Fruit fly (Drosophila melanogaster) whole organism, embryonic: ENCODE measurements around the gene MICU3.
A peak's percentile ranks its signal among the peaks of the same experiment; 100 is the strongest.

Experiments
- Aef1 ChIP-seq: fragments of 200-800 bp; sonication (Bioruptor generic); IDR thresholded peaks from 3 replicates; pipeline ENCODE4 v1.3.6; 2022; ENCODE audit warnings: missing biosample characterization, missing genetic modification characterization
- CG10979 ChIP-seq: fragments of 200-800 bp; sonication (Bioruptor generic); optimal IDR thresholded peaks from 2 replicates; lab custom pipeline; 2018; ENCODE audit warnings: missing biosample characterization, mild to moderate bottlenecking, missing genetic modification characterization, moderate library complexity
- CG11398 ChIP-seq: fragments of 200-800 bp; sonication (Bioruptor generic); optimal IDR thresholded peaks from 2 replicates; lab custom pipeline; 2016; ENCODE audit warnings: missing biosample characterization, missing genetic modification characterization
- CG12299 ChIP-seq: fragments of 200-800 bp; sonication (Bioruptor generic); optimal IDR thresholded peaks from 2 replicates; lab custom pipeline; 2018; ENCODE audit warnings: missing biosample characterization, mild to moderate bottlenecking, missing genetic modification characterization
- CG15479 ChIP-seq: fragments of 200-800 bp; sonication (Bioruptor generic); optimal IDR thresholded peaks from 3 replicates; lab custom pipeline; 2019; ENCODE audit warnings: missing biosample characterization, mild to moderate bottlenecking, missing genetic modification characterization, moderate library complexity
- CG1647 ChIP-seq: fragments of 200-800 bp; sonication (Bioruptor generic); optimal IDR thresholded peaks from 3 replicates; lab custom pipeline; 2016; ENCODE audit warnings: missing biosample characterization, missing genetic modification characterization
- CG17328 ChIP-seq: fragments of 200-800 bp; sonication (Bioruptor generic); IDR thresholded peaks from 2 replicates; pipeline ENCODE4 v1.3.6; 2022; ENCODE audit warnings: missing biosample characterization, missing genetic modification characterization
- CG18011 ChIP-seq: fragments of 200-800 bp; sonication (Bioruptor generic); optimal IDR thresholded peaks from 2 replicates; lab custom pipeline; 2017; ENCODE audit warnings: missing biosample characterization, missing genetic modification characterization, mild to moderate bottlenecking, moderate library complexity, missing genotype
- CG2120 ChIP-seq: fragments of 200-800 bp; sonication (Bioruptor generic); optimal IDR thresholded peaks from 3 replicates; lab custom pipeline; 2016; ENCODE audit warnings: missing biosample characterization, missing genetic modification characterization
- CG6765 ChIP-seq: fragments of 200-800 bp; sonication (Bioruptor generic); optimal IDR thresholded peaks from 3 replicates; lab custom pipeline; 2017; ENCODE audit warnings: missing biosample characterization, mild to moderate bottlenecking, missing genetic modification characterization
- CG6854 ChIP-seq: fragments of 200-800 bp; sonication (Bioruptor generic); optimal IDR thresholded peaks from 3 replicates; lab custom pipeline; 2017; ENCODE audit warnings: missing biosample characterization, mild to moderate bottlenecking, missing genetic modification characterization
- CG7372 ChIP-seq: fragments of 200-800 bp; sonication (Bioruptor generic); IDR thresholded peaks from 2 replicates; pipeline ENCODE4 v1.3.6; 2022; ENCODE audit warnings: missing biosample characterization, missing genetic modification characterization
- CG7839 ChIP-seq: fragments of 200-800 bp; sonication (Bioruptor generic); optimal IDR thresholded peaks from 3 replicates; lab custom pipeline; 2018; ENCODE audit warnings: missing biosample characterization, mild to moderate bottlenecking, missing genetic modification characterization, moderate library complexity
- CG7928 ChIP-seq: fragments of 200-800 bp; sonication (Bioruptor generic); optimal IDR thresholded peaks from 2 replicates; lab custom pipeline; 2017; ENCODE audit warnings: missing biosample characterization, mild to moderate bottlenecking, missing genetic modification characterization
- CG9817 ChIP-seq: fragments of 200-800 bp; sonication (Bioruptor generic); optimal IDR thresholded peaks from 2 replicates; lab custom pipeline; 2018; ENCODE audit warnings: missing biosample characterization, mild to moderate bottlenecking, missing genetic modification characterization, moderate library complexity
- CTCF ChIP-seq: fragments of 200-800 bp; sonication (Bioruptor generic); optimal IDR thresholded peaks from 2 replicates; lab custom pipeline; 2017; ENCODE audit warnings: missing biosample characterization, mild to moderate bottlenecking, missing genetic modification characterization, moderate library complexity
- CoRest ChIP-seq: fragments of 200-800 bp; sonication (Bioruptor generic); optimal IDR thresholded peaks from 3 replicates; lab custom pipeline; 2018; ENCODE audit warnings: missing biosample characterization, mild to moderate bottlenecking, missing genetic modification characterization, moderate library complexity
- Dbx ChIP-seq: fragments of 200-800 bp; sonication (Bioruptor generic); IDR thresholded peaks from 3 replicates; pipeline ENCODE4 v1.3.6; 2022; ENCODE audit warnings: missing biosample characterization, missing genetic modification characterization
- Dek ChIP-seq: fragments of 200-800 bp; sonication (Bioruptor generic); optimal IDR thresholded peaks from 3 replicates; lab custom pipeline; 2019; ENCODE audit warnings: missing biosample characterization, mild to moderate bottlenecking, missing genetic modification characterization, moderate library complexity
- Elba2 ChIP-seq: fragments of 200-800 bp; sonication (Bioruptor generic); optimal IDR thresholded peaks from 3 replicates; lab custom pipeline; 2016; ENCODE audit warnings: missing biosample characterization, missing genetic modification characterization
- Ets97D ChIP-seq: fragments of 200-800 bp; sonication (Bioruptor generic); optimal IDR thresholded peaks from 3 replicates; lab custom pipeline; 2016; ENCODE audit warnings: missing biosample characterization, missing genetic modification characterization
- HLH4C ChIP-seq: fragments of 200-800 bp; sonication (Bioruptor generic); IDR thresholded peaks from 3 replicates; pipeline ENCODE4 v1.3.6; 2022; ENCODE audit warnings: missing biosample characterization, missing genetic modification characterization; ENCODE audit not compliant: partially characterized antibody
- Hmx ChIP-seq: fragments of 200-800 bp; sonication (Bioruptor generic); optimal IDR thresholded peaks from 2 replicates; lab custom pipeline; 2016; ENCODE audit warnings: missing biosample characterization, missing genetic modification characterization
- Mes4 ChIP-seq: fragments of 200-800 bp; sonication (Bioruptor generic); optimal IDR thresholded peaks from 2 replicates; lab custom pipeline; 2016; ENCODE audit warnings: missing biosample characterization, missing genetic modification characterization
- NC2α ChIP-seq: fragments of 200-800 bp; sonication (Bioruptor generic); optimal IDR thresholded peaks from 2 replicates; lab custom pipeline; 2016; ENCODE audit warnings: missing biosample characterization, missing genetic modification characterization
- Oli ChIP-seq: fragments of 200-800 bp; sonication (Bioruptor generic); optimal IDR thresholded peaks from 2 replicates; lab custom pipeline; 2018; ENCODE audit warnings: missing biosample characterization, mild to moderate bottlenecking, missing genetic modification characterization, moderate library complexity
- Scr ChIP-seq: fragments of 200-800 bp; sonication (Bioruptor generic); IDR thresholded peaks from 2 replicates; pipeline ENCODE4 v1.3.6; 2022; ENCODE audit warnings: missing biosample characterization, missing genetic modification characterization; ENCODE audit not compliant: partially characterized antibody
- Sox102F ChIP-seq: fragments of 200-800 bp; sonication (Bioruptor generic); optimal IDR thresholded peaks from 2 replicates; lab custom pipeline; 2018; ENCODE audit warnings: missing biosample characterization, mild to moderate bottlenecking, missing genetic modification characterization, moderate library complexity
- Trl ChIP-seq, 3 experiments: fragments of >200 bp in 2 of 3; fragments of 200-800 bp in 1 of 3; sonication (Bioruptor generic) in 1 of 3; optimal IDR thresholded peaks; 2 replicates in 1 of 3; 3 replicates in 2 of 3; lab custom pipeline; 2016 to 2017; ENCODE audit warnings: missing biosample characterization in 1 of 3, missing genetic modification characterization in 1 of 3
- amos ChIP-seq: fragments of 200-800 bp; sonication (Bioruptor generic); IDR thresholded peaks from 2 replicates; pipeline ENCODE4 v1.3.6; 2022; ENCODE audit warnings: missing biosample characterization, missing genetic modification characterization; ENCODE audit not compliant: partially characterized antibody
- ap ChIP-seq: fragments of 200-800 bp; sonication (Bioruptor generic); IDR thresholded peaks from 2 replicates; pipeline ENCODE4 v1.3.6; 2022; ENCODE audit warnings: missing biosample characterization, missing genetic modification characterization
- cato ChIP-seq: fragments of 200-800 bp; sonication (Bioruptor generic); optimal IDR thresholded peaks from 2 replicates; lab custom pipeline; 2016; ENCODE audit warnings: missing biosample characterization, missing genetic modification characterization, borderline replicate concordance
- dysf ChIP-seq: fragments of 200-800 bp; sonication (Bioruptor generic); IDR thresholded peaks from 3 replicates; pipeline ENCODE4 v1.3.6; 2022; ENCODE audit warnings: missing biosample characterization, missing genetic modification characterization
- grau ChIP-seq: fragments of 200-800 bp; optimal IDR thresholded peaks from 3 replicates; lab custom pipeline; 2019; ENCODE audit warnings: missing biosample characterization, mild to moderate bottlenecking, missing genetic modification characterization, moderate library complexity
- gsb ChIP-seq: fragments of 200-800 bp; sonication (Bioruptor generic); IDR thresholded peaks from 2 replicates; pipeline ENCODE4 v1.3.6; 2022; ENCODE audit warnings: missing biosample characterization, missing genetic modification characterization
- gt ChIP-seq: fragments of 200-800 bp; sonication (Bioruptor generic); IDR thresholded peaks from 2 replicates; pipeline ENCODE4 v1.3.6; 2022; ENCODE audit warnings: missing biosample characterization, missing genetic modification characterization
- jing ChIP-seq: fragments of 200-800 bp; sonication (Bioruptor generic); optimal IDR thresholded peaks from 2 replicates; lab custom pipeline; 2018; ENCODE audit warnings: missing biosample characterization, mild to moderate bottlenecking, missing genetic modification characterization
- kah ChIP-seq: fragments of 200-800 bp; sonication (Bioruptor generic); optimal IDR thresholded peaks from 2 replicates; lab custom pipeline; 2018; ENCODE audit warnings: missing biosample characterization, mild to moderate bottlenecking, missing genetic modification characterization
- lov ChIP-seq, 2 experiments: fragments of 200-800 bp in 1 of 2; fragments of >200 bp in 1 of 2; sonication (Bioruptor generic) in 1 of 2; IDR thresholded peaks in 1 of 2; optimal IDR thresholded peaks in 1 of 2; 2 replicates in 1 of 2; 3 replicates in 1 of 2; pipeline versions ENCODE4 v1.3.6 to Lab custom; 2017 to 2022; ENCODE audit warnings: missing biosample characterization in 1 of 2, missing genetic modification characterization in 1 of 2
- mam ChIP-seq: fragments of 200-800 bp; sonication (Bioruptor generic); optimal IDR thresholded peaks from 3 replicates; lab custom pipeline; 2016; ENCODE audit warnings: missing biosample characterization, missing genetic modification characterization
- onecut ChIP-seq: fragments of 200-800 bp; sonication (Bioruptor generic); IDR thresholded peaks from 2 replicates; pipeline ENCODE4 v1.3.6; 2022; ENCODE audit warnings: missing biosample characterization, missing genetic modification characterization
- pfk ChIP-seq: fragments of 200-800 bp; sonication (Bioruptor generic); optimal IDR thresholded peaks from 2 replicates; lab custom pipeline; 2018; ENCODE audit warnings: missing biosample characterization, mild to moderate bottlenecking, missing genetic modification characterization, moderate library complexity
- pho ChIP-seq: fragments of 200-800 bp; sonication (Bioruptor generic); optimal IDR thresholded peaks from 2 replicates; lab custom pipeline; 2016; ENCODE audit warnings: missing biosample characterization, missing genetic modification characterization
- row ChIP-seq: fragments of 200-800 bp; sonication (Bioruptor generic); IDR thresholded peaks from 3 replicates; pipeline ENCODE4 v1.3.6; 2022; ENCODE audit warnings: missing biosample characterization, missing genetic modification characterization
- slou ChIP-seq: fragments of 200-800 bp; sonication (Bioruptor generic); optimal IDR thresholded peaks from 3 replicates; lab custom pipeline; 2016; ENCODE audit warnings: missing biosample characterization, missing genetic modification characterization
- sug ChIP-seq: fragments of 200-800 bp; optimal IDR thresholded peaks from 2 replicates; lab custom pipeline; 2019; ENCODE audit warnings: missing biosample characterization, mild to moderate bottlenecking, missing genetic modification characterization, moderate library complexity
- tna ChIP-seq: fragments of 200-800 bp; sonication (Bioruptor generic); IDR thresholded peaks from 2 replicates; pipeline ENCODE4 v1.3.6; 2022; ENCODE audit warnings: missing biosample characterization, missing genetic modification characterization; ENCODE audit not compliant: partially characterized antibody
- tup ChIP-seq: fragments of 200-800 bp; sonication (Bioruptor generic); optimal IDR thresholded peaks from 2 replicates; lab custom pipeline; 2016; ENCODE audit warnings: missing biosample characterization, mild to moderate bottlenecking, missing genetic modification characterization, moderate library complexity

The MICU3 gene

DNA sequence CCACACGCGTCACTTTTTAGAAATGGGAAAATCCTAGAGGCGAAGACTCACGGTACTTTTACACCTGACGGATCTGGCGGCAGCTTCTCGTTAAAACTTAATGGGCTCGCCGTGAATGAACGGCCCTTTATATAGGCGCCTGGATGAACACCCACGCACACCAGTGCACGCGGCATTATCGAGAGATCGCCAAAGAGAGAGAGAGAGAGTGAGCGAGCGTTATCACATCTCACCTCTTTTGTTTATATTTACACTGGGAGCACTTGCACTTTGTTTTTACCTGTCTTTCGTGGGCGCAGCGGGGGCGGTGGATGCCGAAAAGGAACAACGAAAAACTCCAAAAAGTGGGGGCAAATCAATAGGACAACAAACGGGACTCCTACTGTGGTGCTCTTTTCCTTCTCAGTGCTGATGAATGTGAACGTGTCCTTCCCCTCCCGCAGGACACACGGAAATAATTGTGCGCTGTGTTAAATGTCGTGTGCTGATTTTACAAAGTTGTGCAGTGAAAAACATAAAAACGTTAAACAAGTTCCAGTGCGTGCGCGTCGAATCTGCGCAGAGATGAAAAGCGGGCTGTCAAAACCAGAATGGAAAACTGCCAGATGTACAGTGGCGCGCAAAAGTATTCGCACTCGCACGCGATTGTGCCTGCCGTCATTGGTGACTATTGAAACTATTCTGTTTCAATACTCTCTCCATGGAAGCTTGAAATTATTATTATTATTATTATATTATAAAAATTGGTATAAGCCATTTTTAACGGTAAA, 28.2 kb downstream of the MICU3 start, which contains the start of gene Mrp5 (continued):
- TF ChIP-seq amos (GFP tag; lab: Robert Waterston, UW) (no peak; the same call in 1 of the 2 replicates), NC2α (GFP tag; lab: Kevin White, UChicago) (no peak), Hmx (GFP tag; lab: Kevin White, UChicago) (no peak), slou (GFP tag; lab: Kevin White, UChicago) (no peak), lov (optimal IDR thresholded peaks at IDR 0.05; lab: Kevin White, UChicago) (no peak), lov (GFP tag; IDR thresholded peaks at IDR 0.05; lab: Robert Waterston, UW) (peak; percentile 22; the same call in 1 of the 3 replicates), Aef1 (GFP tag; lab: Robert Waterston, UW) (peak; percentile 49; the same call in 2 of the 3 replicates), Mes4 (GFP tag; lab: Kevin White, UChicago) (no peak), CoRest (tag; lab: Kevin White, UChicago) (peak; percentile 22), HLH4C (0 out of 3 replicates have a peak, but pooled peaks have one; percentile 46), CTCF (GFP tag; lab: Kevin White, UChicago) (no peak), Sox102F (GFP tag; lab: Kevin White, UChicago) (peak; percentile 36), Elba2 (GFP tag; lab: Kevin White, UChicago) (no peak), row (GFP tag; lab: Robert Waterston, UW) (peak; percentile 89), Dek (peak; percentile 19), Trl (optimal IDR thresholded peaks at IDR 0.05; lab: Kevin White, UChicago) (peak; percentile 69 to 71), Trl (GFP tag; optimal IDR thresholded peaks at IDR 0.05; lab: Kevin White, UChicago) (no peak), pfk (GFP tag; lab: Kevin White, UChicago) (no peak), Oli (tag; lab: Kevin White, UChicago) (peak; percentile 11), dysf (peak; percentile 52; the same call in 1 of the 3 replicates), CG18011 (GFP tag; lab: Kevin White, UChicago) (no peak), kah (GFP tag; lab: Kevin White, UChicago) (peak; percentile 42), gt (GFP tag; lab: Robert Waterston, UW) (no peak), Scr (GFP tag; lab: Robert Waterston, UW) (no peak), tna (GFP tag; lab: Robert Waterston, UW) (peak; percentile 15; the same call in 1 of the 2 replicates), ap (GFP tag; lab: Robert Waterston, UW) (peak; percentile 28; the same call in 1 of the 2 replicates), CG2120 (peak; percentile 42), CG6765 (GFP tag; lab: Kevin White, UChicago) (no peak), sug (no peak), gsb (GFP tag; lab: Robert Waterston, UW) (no peak), mam (GFP tag; lab: Kevin White, UChicago) (peak; percentile 15), pho (GFP tag; lab: Kevin White, UChicago) (no peak), Dbx (GFP tag; lab: Robert Waterston, UW) (peak; percentile 46; the same call in 1 of the 3 replicates), onecut (peak; percentile 75), CG6854 (GFP tag; lab: Kevin White, UChicago) (peak; percentile 12), CG11398 (GFP tag; lab: Kevin White, UChicago) (no peak), CG7372 (GFP tag; lab: Robert Waterston, UW) (no peak), grau (tag; lab: Kevin White, UChicago) (peak; percentile 40), CG7839 (tag; lab: Kevin White, UChicago) (peak; percentile 53), tup (GFP tag; lab: Kevin White, UChicago) (no peak), CG10979 (tag; lab: Kevin White, UChicago) (peak; percentile 20), CG1647 (GFP tag; lab: Kevin White, UChicago) (no peak), CG9817 (tag; lab: Kevin White, UChicago) (peak; percentile 36), CG7928 (GFP tag; lab: Kevin White, UChicago) (no peak), jing (GFP tag; lab: Kevin White, UChicago) (no peak), cato (GFP tag; lab: Kevin White, UChicago) (no peak), CG15479 (no peak), CG12299 (no peak), Ets97D (peak; percentile 4), CG17328 (peak; percentile 64)
